Fruit fly (Drosophila melanogaster) Kc167 (cell line): Measurements from ENCODE around the gene CG33342.

Source experiments
- h ChIP-seq: fragments of >200 bp; optimal IDR thresholded peaks from 3 replicates; lab custom pipeline; 2018; ENCODE audit warnings: missing external identifiers
- insv ChIP-seq: fragments of >200 bp; optimal IDR thresholded peaks from 3 replicates; lab custom pipeline; 2018; ENCODE audit warnings: missing external identifiers
- ttk ChIP-seq: sonication (Bioruptor generic); optimal IDR thresholded peaks from 2 replicates; lab custom pipeline; 2017; ENCODE audit warnings: missing external identifiers

- TF ChIP-seq insv (lab: Kevin White, UChicago) (no peak), ttk (lab: Kevin White, UChicago) (no peak), h (lab: Kevin White, UChicago) (no peak)
Observed at dm6 chr3R:24369268-24369667, 7.4 kb upstream of the CG33342 start, which contains the start of gene CG13614.
